Worm (Caenorhabditis elegans) whole organism, L2 larva: Measurements from ENCODE around the gene T04B2.8.

Experiments
- R02D3.7 ChIP-seq: fragments of 150-350 bp; optimal IDR thresholded peaks from 2 replicates; lab custom pipeline; 2014; ENCODE audit warnings: missing biosample characterization, missing genetic modification characterization
- ceh-82 ChIP-seq: fragments of 150-350 bp; optimal IDR thresholded peaks from 2 replicates; lab custom pipeline; 2014; ENCODE audit warnings: missing biosample characterization, missing genetic modification characterization
- fos-1 ChIP-seq: fragments of 150-350 bp; optimal IDR thresholded peaks from 2 replicates; lab custom pipeline; 2014; ENCODE audit warnings: missing biosample characterization, missing genetic modification characterization
- mdl-1 ChIP-seq, 2 experiments: fragments of 150-350 bp in 1 of 2; sonication (generic microtip) in 1 of 2; optimal IDR thresholded peaks; 2 replicates each; lab custom pipeline; 2017; ENCODE audit warnings: missing biosample characterization in 2 of 2, missing genetic modification characterization in 2 of 2

DNA sequence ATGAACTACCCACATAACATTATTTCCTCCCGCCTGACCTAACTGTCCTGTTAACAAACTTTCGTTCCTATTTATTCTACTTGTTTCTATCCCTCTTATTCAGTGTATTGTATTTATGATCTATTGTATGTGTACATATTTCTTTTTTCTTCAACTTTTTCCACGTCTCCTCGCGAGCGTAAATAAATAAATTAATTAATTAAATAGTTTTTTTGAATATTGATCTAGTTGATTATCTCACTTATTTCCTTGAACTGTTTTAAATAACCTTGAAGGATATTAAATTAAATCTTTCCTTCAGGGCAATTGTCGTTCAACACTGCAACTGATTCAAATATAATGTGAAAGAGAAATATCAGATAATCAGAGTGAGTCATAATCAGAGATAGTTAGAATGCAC lies 8.1 kb downstream of the T04B2.8 start, which contains the start of gene frk-1:
- TF ChIP-seq fos-1 (tag; lab: Kevin White, UChicago) = no peak
- TF ChIP-seq ceh-82 (tag; lab: Kevin White, UChicago) = no peak
- no peak for TF ChIP-seq R02D3.7 (tag; lab: Kevin White, UChicago)
- TF ChIP-seq mdl-1 (tag; optimal IDR thresholded peaks at IDR 0.05; lab: Kevin White, UChicago) = no peak
